Worm (Caenorhabditis elegans) whole organism, L3 larva: ENCODE results near the gene C29E4.13.

Experiments used
- R02D3.7 ChIP-seq: fragments of 150-350 bp; optimal IDR thresholded peaks from 2 replicates; lab custom pipeline; 2014; ENCODE audit warnings: missing biosample characterization, missing genetic modification characterization
- ZK546.5 ChIP-seq: sonication (generic microtip); optimal IDR thresholded peaks from 2 replicates; lab custom pipeline; 2017; ENCODE audit warnings: missing biosample characterization, missing genetic modification characterization
- aly-2 ChIP-seq: fragments of 150-350 bp; optimal IDR thresholded peaks from 2 replicates; lab custom pipeline; 2014; ENCODE audit warnings: missing biosample characterization, missing genetic modification characterization
- ama-1 ChIP-seq: fragments of 150-350 bp; optimal IDR thresholded peaks from 2 replicates; lab custom pipeline; 2018
- ceh-16 ChIP-seq: sonication (generic microtip); optimal IDR thresholded peaks from 2 replicates; lab custom pipeline; 2017; ENCODE audit warnings: missing biosample characterization, missing genetic modification characterization
- ceh-28 ChIP-seq: fragments of 150-350 bp; optimal IDR thresholded peaks from 2 replicates; lab custom pipeline; 2014; ENCODE audit warnings: missing biosample characterization, missing genetic modification reagents, missing genetic modification characterization
- ceh-82 ChIP-seq: fragments of 150-350 bp; optimal IDR thresholded peaks from 2 replicates; lab custom pipeline; 2014; ENCODE audit warnings: missing biosample characterization, missing genetic modification characterization
- ceh-9 ChIP-seq: sonication (generic microtip); optimal IDR thresholded peaks from 2 replicates; lab custom pipeline; 2018; ENCODE audit warnings: missing biosample characterization, missing genetic modification characterization
- daf-12 ChIP-seq: fragments of 150-350 bp; optimal IDR thresholded peaks from 2 replicates; lab custom pipeline; 2014; ENCODE audit warnings: missing biosample characterization, missing genetic modification reagents, missing genetic modification characterization
- egl-27 ChIP-seq: sonication (generic microtip); optimal IDR thresholded peaks from 4 replicates; lab custom pipeline; 2017; ENCODE audit warnings: missing biosample characterization, missing genetic modification reagents, missing genetic modification characterization
- egl-5 ChIP-seq: fragments of 150-350 bp; optimal IDR thresholded peaks from 2 replicates; lab custom pipeline; 2017; ENCODE audit warnings: missing biosample characterization, missing genetic modification reagents, missing genetic modification characterization, inconsistent platforms
- elt-1 ChIP-seq: fragments of 150-350 bp; optimal IDR thresholded peaks from 2 replicates; lab custom pipeline; 2014; ENCODE audit warnings: missing biosample characterization, missing genetic modification characterization
- elt-2 ChIP-seq: sonication (generic microtip); optimal IDR thresholded peaks from 2 replicates; lab custom pipeline; 2016; ENCODE audit warnings: missing genetic modification reagents, mild to moderate bottlenecking, missing genetic modification characterization, missing compliant biosample characterization
- elt-3 ChIP-seq, 3 experiments: fragments of 150-350 bp in 1 of 3; sonication (generic microtip) in 2 of 3; optimal IDR thresholded peaks; 2 replicates in 2 of 3; 4 replicates in 1 of 3; lab custom pipeline; 2014 to 2017; ENCODE audit warnings: missing biosample characterization in 3 of 3, missing genetic modification characterization in 3 of 3
- eor-1 ChIP-seq, 2 experiments: fragments of 150-350 bp; optimal IDR thresholded peaks; 2 replicates each; lab custom pipeline; 2014 to 2018; ENCODE audit warnings: missing biosample characterization in 2 of 2, missing genetic modification characterization in 2 of 2
- fkh-10 ChIP-seq: sonication (generic microtip); optimal IDR thresholded peaks from 2 replicates; lab custom pipeline; 2017; ENCODE audit warnings: missing biosample characterization, missing genetic modification reagents, missing genetic modification characterization
- fkh-2 ChIP-seq: fragments of 150-350 bp; optimal IDR thresholded peaks from 2 replicates; lab custom pipeline; 2014; ENCODE audit warnings: missing biosample characterization, missing genetic modification reagents, missing genetic modification characterization
- fos-1 ChIP-seq: fragments of 150-350 bp; optimal IDR thresholded peaks from 2 replicates; lab custom pipeline; 2014; ENCODE audit warnings: missing biosample characterization, missing genetic modification characterization
- hmg-11 ChIP-seq: sonication (generic microtip); optimal IDR thresholded peaks from 2 replicates; lab custom pipeline; 2016; ENCODE audit warnings: missing genetic modification characterization, missing compliant biosample characterization
- jun-1 ChIP-seq: fragments of 150-350 bp; optimal IDR thresholded peaks from 2 replicates; lab custom pipeline; 2014; ENCODE audit warnings: missing biosample characterization, missing genetic modification reagents, missing genetic modification characterization
- lin-15B ChIP-seq: fragments of 150-350 bp; optimal IDR thresholded peaks from 2 replicates; lab custom pipeline; 2014; ENCODE audit warnings: missing biosample characterization, missing genetic modification characterization
- lin-39 ChIP-seq: fragments of 150-350 bp; optimal IDR thresholded peaks from 2 replicates; lab custom pipeline; 2018; ENCODE audit warnings: missing biosample characterization, missing genetic modification reagents, missing genetic modification characterization
- lsy-12 ChIP-seq: sonication (generic microtip); optimal IDR thresholded peaks from 2 replicates; lab custom pipeline; 2016; ENCODE audit warnings: mild to moderate bottlenecking, missing genetic modification characterization, missing compliant biosample characterization
- mdl-1 ChIP-seq: fragments of 150-350 bp; optimal IDR thresholded peaks from 2 replicates; lab custom pipeline; 2014; ENCODE audit warnings: missing biosample characterization, missing genetic modification characterization
- mml-1 ChIP-seq: fragments of 150-350 bp; sonication (generic microtip); optimal IDR thresholded peaks from 3 replicates; lab custom pipeline; 2014; ENCODE audit warnings: missing biosample characterization, missing genetic modification characterization
- nfya-1 ChIP-seq: sonication (generic microtip); optimal IDR thresholded peaks from 2 replicates; lab custom pipeline; 2017; ENCODE audit warnings: missing genetic modification characterization, mild to moderate bottlenecking, missing compliant biosample characterization, antibody characterized with exemption, moderate library complexity; ENCODE audit not compliant: insufficient read depth
- nhr-11 ChIP-seq: fragments of 150-350 bp; optimal IDR thresholded peaks from 2 replicates; lab custom pipeline; 2014; ENCODE audit warnings: missing biosample characterization, missing genetic modification characterization
- nhr-12 ChIP-seq: fragments of 150-350 bp; optimal IDR thresholded peaks from 2 replicates; lab custom pipeline; 2014; ENCODE audit warnings: missing biosample characterization, missing genetic modification characterization
- nhr-23 ChIP-seq: fragments of 150-350 bp; optimal IDR thresholded peaks from 2 replicates; lab custom pipeline; 2014; ENCODE audit warnings: missing biosample characterization, missing genetic modification reagents, missing genetic modification characterization
- nhr-237 ChIP-seq: fragments of 150-350 bp; optimal IDR thresholded peaks from 2 replicates; lab custom pipeline; 2014; ENCODE audit warnings: missing biosample characterization, missing genetic modification characterization
- nhr-25 ChIP-seq: sonication (generic microtip); optimal IDR thresholded peaks from 2 replicates; lab custom pipeline; 2017; ENCODE audit warnings: missing biosample characterization, missing genetic modification characterization
- nhr-28 ChIP-seq: fragments of 150-350 bp; optimal IDR thresholded peaks from 2 replicates; lab custom pipeline; 2014; ENCODE audit warnings: missing biosample characterization, missing genetic modification characterization
- nhr-43 ChIP-seq: sonication (generic microtip); optimal IDR thresholded peaks from 2 replicates; lab custom pipeline; 2016; ENCODE audit warnings: mild to moderate bottlenecking, missing genetic modification characterization, missing compliant biosample characterization; ENCODE audit not compliant: poor library complexity, severe bottlenecking
- nhr-67 ChIP-seq: fragments of 150-350 bp; optimal IDR thresholded peaks from 2 replicates; lab custom pipeline; 2014; ENCODE audit warnings: missing biosample characterization, missing genetic modification characterization
- nhr-76 ChIP-seq: fragments of 150-350 bp; sonication (generic microtip); optimal IDR thresholded peaks from 5 replicates; lab custom pipeline; 2014; ENCODE audit warnings: missing biosample characterization, missing genetic modification characterization
- nhr-77 ChIP-seq: fragments of 150-350 bp; optimal IDR thresholded peaks from 2 replicates; lab custom pipeline; 2014; ENCODE audit warnings: missing biosample characterization, missing genetic modification characterization
- pha-4 ChIP-seq: fragments of 150-350 bp; optimal IDR thresholded peaks from 2 replicates; lab custom pipeline; 2014; ENCODE audit warnings: missing biosample characterization, missing genetic modification reagents, missing genetic modification characterization
- pqm-1 ChIP-seq: fragments of 150-350 bp; optimal IDR thresholded peaks from 2 replicates; lab custom pipeline; 2017; ENCODE audit warnings: missing biosample characterization, missing genetic modification characterization, inconsistent platforms
- sea-2 ChIP-seq: fragments of 150-350 bp; sonication (generic microtip); optimal IDR thresholded peaks from 4 replicates; lab custom pipeline; 2014; ENCODE audit warnings: missing biosample characterization, missing genetic modification reagents, missing genetic modification characterization
- skn-1 ChIP-seq: fragments of 150-350 bp; optimal IDR thresholded peaks from 2 replicates; lab custom pipeline; 2014; ENCODE audit warnings: missing biosample characterization, missing genetic modification characterization
- snpc-4 ChIP-seq: fragments of 150-350 bp; optimal IDR thresholded peaks from 2 replicates; lab custom pipeline; 2014; ENCODE audit warnings: missing biosample characterization, missing genetic modification characterization
- tbx-2 ChIP-seq: sonication (generic microtip); optimal IDR thresholded peaks from 2 replicates; lab custom pipeline; 2016; ENCODE audit warnings: mild to moderate bottlenecking, missing genetic modification characterization, missing compliant biosample characterization
- unc-39 ChIP-seq: sonication (generic microtip); optimal IDR thresholded peaks from 4 replicates; lab custom pipeline; 2017; ENCODE audit warnings: missing biosample characterization, missing genetic modification characterization
- unc-62 ChIP-seq: fragments of 150-350 bp; sonication (generic microtip); optimal IDR thresholded peaks from 4 replicates; lab custom pipeline; 2014; ENCODE audit warnings: missing biosample characterization, missing genetic modification reagents, missing genetic modification characterization
- zag-1 ChIP-seq: fragments of 150-350 bp; optimal IDR thresholded peaks from 2 replicates; lab custom pipeline; 2014; ENCODE audit warnings: missing biosample characterization, missing genetic modification characterization
- ztf-11 ChIP-seq: fragments of 150-350 bp; optimal IDR thresholded peaks from 2 replicates; lab custom pipeline; 2014; ENCODE audit warnings: missing biosample characterization, missing genetic modification characterization
- ztf-4 ChIP-seq: fragments of 150-350 bp; optimal IDR thresholded peaks from 2 replicates; lab custom pipeline; 2014; ENCODE audit warnings: missing biosample characterization, missing genetic modification characterization

Gene C29E4.13

ce11 chrIII:7946968-7947491, 18.5 kb upstream of the C29E4.13 start, which contains the start of gene gsto-1:
Gene gsto-1, minus strand, starts transcription at chrIII:7947018.
- TF ChIP-seq ceh-82 (tag; lab: Kevin White, UChicago) (no peak), fkh-2 (no peak), ama-1 (lab: Kevin White, UChicago) (no peak), ZK546.5 (tag; lab: Kevin White, UChicago) (no peak), nfya-1 (no peak), zag-1 (no peak), daf-12 (no peak), elt-2 (peak; percentile 74), nhr-25 (tag; lab: Kevin White, UChicago) (no peak), nhr-12 (tag; lab: Kevin White, UChicago) (no peak), pha-4 (peak; percentile 13), nhr-76 (tag; lab: Kevin White, UChicago) (no peak), nhr-11 (tag; lab: Kevin White, UChicago) (no peak)
- TF ChIP-seq, all 47 proteins: peak for 2

- TF ChIP-seq nhr-25 (tag; lab: Kevin White, UChicago) (no peak), ceh-9 (tag; lab: Kevin White, UChicago) (no peak), snpc-4 (tag; lab: Kevin White, UChicago) (no peak), nhr-28 (tag; lab: Kevin White, UChicago) (no peak)
Observed at ce11 chrIII:7941417-7941816, 12.9 kb upstream of the C29E4.13 start, which contains the start of gene kle-2. Gene kle-2, plus strand, starts transcription at chrIII:7941717.

- no peak for TF ChIP-seq elt-3 (tag; optimal IDR thresholded peaks at IDR 0.05; lab: Kevin White, UChicago)
- TF ChIP-seq fkh-10 (GFP tag; lab: Kevin White, UChicago), result peak; percentile 26
- TF ChIP-seq skn-1, result no peak
- TF ChIP-seq nhr-28 (tag; lab: Kevin White, UChicago), result no peak
- peak; percentile 11 for TF ChIP-seq pqm-1 (tag; lab: Kevin White, UChicago)
- TF ChIP-seq nhr-25 (tag; lab: Kevin White, UChicago), result peak; percentile 69
- no peak for TF ChIP-seq unc-62
- peak; percentile 84 for TF ChIP-seq nhr-23 (tag; lab: Kevin White, UChicago)
- peak; percentile 15 for TF ChIP-seq ceh-28 (tag; lab: Kevin White, UChicago)
- no peak for TF ChIP-seq tbx-2 (tag; lab: Kevin White, UChicago)
- peak; percentile 48 for TF ChIP-seq nhr-77
- no peak for TF ChIP-seq ceh-82 (tag; lab: Kevin White, UChicago)
- peak; percentile 41 for TF ChIP-seq lin-39 (tag; lab: Kevin White, UChicago)
- peak; percentile 38 for TF ChIP-seq hmg-11 (tag; lab: Kevin White, UChicago)
- TF ChIP-seq nhr-43, result peak; percentile 39
- no peak for TF ChIP-seq ztf-11
- TF ChIP-seq pha-4, result peak; percentile 79
- TF ChIP-seq mdl-1 (tag; lab: Kevin White, UChicago), result no peak
- peak; percentile 83 for TF ChIP-seq nfya-1
- no peak for TF ChIP-seq aly-2 (tag; lab: Kevin White, UChicago)
- no peak for TF ChIP-seq unc-39 (tag; lab: Kevin White, UChicago)
- no peak for TF ChIP-seq snpc-4 (tag; lab: Kevin White, UChicago)
- no peak for TF ChIP-seq nhr-237 (tag; lab: Kevin White, UChicago)
- TF ChIP-seq fkh-2, result no peak
- no peak for TF ChIP-seq egl-27 (tag; lab: Kevin White, UChicago)
- TF ChIP-seq daf-12, result no peak
- TF ChIP-seq lsy-12 (tag; lab: Kevin White, UChicago), result no peak
- TF ChIP-seq zag-1, result no peak
- no peak for TF ChIP-seq ceh-9 (tag; lab: Kevin White, UChicago)
- TF ChIP-seq ama-1 (lab: Kevin White, UChicago), result no peak
- TF ChIP-seq lin-15B (tag; lab: Kevin White, UChicago), result peak; percentile 91
- TF ChIP-seq mml-1 (tag; lab: Kevin White, UChicago), result no peak
- no peak for TF ChIP-seq elt-1 (tag; lab: Kevin White, UChicago)
- TF ChIP-seq jun-1 (tag; lab: Kevin White, UChicago), result no peak
- no peak for TF ChIP-seq ZK546.5 (tag; lab: Kevin White, UChicago)
- peak; percentile 17 for TF ChIP-seq R02D3.7 (tag; lab: Kevin White, UChicago)
- no peak for TF ChIP-seq ceh-16 (tag; lab: Kevin White, UChicago)
- TF ChIP-seq ztf-4 (tag; lab: Kevin White, UChicago), result no peak
- TF ChIP-seq egl-5 (tag; lab: Kevin White, UChicago), result peak; percentile 38
- TF ChIP-seq fos-1 (tag; lab: Kevin White, UChicago), result no peak
- no peak for TF ChIP-seq nhr-11 (tag; lab: Kevin White, UChicago)
- TF ChIP-seq elt-2, result no peak
- no peak for TF ChIP-seq eor-1 (tag; optimal IDR thresholded peaks at IDR 0.05; lab: Kevin White, UChicago)
- no peak for TF ChIP-seq nhr-76 (tag; lab: Kevin White, UChicago)
- TF ChIP-seq nhr-67, result no peak
- no peak for TF ChIP-seq nhr-12 (tag; lab: Kevin White, UChicago)
- no peak for TF ChIP-seq sea-2
- TF ChIP-seq, all 47 proteins: peak for 14
Observed at ce11 chrIII:7940819-7941218, 12.3 kb upstream of the C29E4.13 start, which contains the start of gene C29E4.12. Gene C29E4.12, plus strand, starts transcription at chrIII:7941151.
